Fruit fly (Drosophila melanogaster): ENCODE data around the gene CG14710.

dm6 chr3R:11639946-11640588 is 20.2 kb downstream of the CG14710 start:
- TF ChIP-seq CG11294 (GFP tag; IDR thresholded peaks at IDR 0.05) (no peak), Smox (GFP tag; optimal IDR thresholded peaks at IDR 0.05) (no peak), achi (GFP tag; optimal IDR thresholded peaks at IDR 0.05) (no peak), Lpt (GFP tag; optimal IDR thresholded peaks at IDR 0.05) (no peak), Sox15 (GFP tag; optimal IDR thresholded peaks at IDR 0.05) (no peak), Hr39 (GFP tag; optimal IDR thresholded peaks at IDR 0.05) (no peak), Hr38 (GFP tag; optimal IDR thresholded peaks at IDR 0.05) (no peak)

All from whole organism, prepupa.